Fruit fly (Drosophila melanogaster): ENCODE data around the gene Oatp33Eb.

dm6 chr2L:12479994-12480393 lies 31.7 kb downstream of the Oatp33Eb start:
- TF ChIP-seq CG15710 (tag; optimal IDR thresholded peaks at IDR 0.05) (no peak), CG12605 (GFP tag; IDR thresholded peaks at IDR 0.05) (no peak), rn (GFP tag; IDR thresholded peaks at IDR 0.05) (no peak), CG9948 (tag; optimal IDR thresholded peaks at IDR 0.05) (no peak), gl (tag; optimal IDR thresholded peaks at IDR 0.05) (no peak), CG10348 (GFP tag; IDR thresholded peaks at IDR 0.05) (no peak), CG17806 (tag; optimal IDR thresholded peaks at IDR 0.05) (no peak), CG34367 (tag; optimal IDR thresholded peaks at IDR 0.05) (no peak), CG4496 (GFP tag; IDR thresholded peaks at IDR 0.05) (no peak), Pif1B (GFP tag; optimal IDR thresholded peaks at IDR 0.05) (no peak), Snoo (tag; optimal IDR thresholded peaks at IDR 0.05) (no peak), Ets98B (GFP tag; IDR thresholded peaks at IDR 0.05) (no peak), fd96Ca (GFP tag; IDR thresholded peaks at IDR 0.05) (no peak)

All from whole organism, pupa.